Worm (Caenorhabditis elegans) whole organism, dauer: ENCODE results near the gene rab-21.

ENCODE experiments used
- unc-62 ChIP-seq: sonication (generic microtip); optimal IDR thresholded peaks from 2 replicates; lab custom pipeline; 2017; ENCODE audit warnings: missing biosample characterization, missing genetic modification reagents, missing genetic modification characterization

The rab-21 gene

ce11 chrII:8683933-8684332 is 30.9 kb downstream of the rab-21 start:
- no peak for TF ChIP-seq unc-62 (GFP tag; lab: Kevin White, UChicago)

- TF ChIP-seq unc-62 (GFP tag; lab: Kevin White, UChicago) = no peak
Measured at ce11 chrII:8679799-8680198, 35.0 kb downstream of the rab-21 start.

ce11 chrII:8675369-8675768 is 39.4 kb downstream of the rab-21 start:
- no peak for TF ChIP-seq unc-62 (GFP tag; lab: Kevin White, UChicago)

- TF ChIP-seq unc-62 (GFP tag; lab: Kevin White, UChicago) = no peak
Measured at ce11 chrII:8670835-8671234, 44.0 kb downstream of the rab-21 start.

ce11 chrII:8668871-8669270 is 45.9 kb downstream of the rab-21 start:
- TF ChIP-seq unc-62 (GFP tag; lab: Kevin White, UChicago) = no peak

ce11 chrII:8664533-8664932 is 50.3 kb downstream of the rab-21 start, which contains the start of gene etc-1:
Gene etc-1 (plus strand): TSS chrII:8664833.
- TF ChIP-seq unc-62 (GFP tag; lab: Kevin White, UChicago) = no peak
